Worm (Caenorhabditis elegans) whole organism, young adult: ENCODE data around the gene swm-1.

Experiments used
- F33H1.4 ChIP-seq: fragments of 200-800 bp; sonication (Bioruptor generic); IDR thresholded peaks from 2 replicates; pipeline ENCODE4 v1.3.6; 2022; ENCODE audit warnings: missing genetic modification reagents, missing genetic modification characterization, missing compliant biosample characterization
- ama-1 ChIP-seq, 3 experiments: fragments of 150-350 bp in 1 of 3; sonication (generic microtip) in 2 of 3; optimal IDR thresholded peaks; 2 replicates each; lab custom pipeline; 2014 to 2018; ENCODE audit warnings: missing biosample characterization in 2 of 3, missing genetic modification characterization in 2 of 3, missing genetic modification reagents in 2 of 3
- egl-44 ChIP-seq: fragments of 200-800 bp; sonication (Bioruptor generic); IDR thresholded peaks from 2 replicates; pipeline ENCODE4 v1.3.6; 2022; ENCODE audit warnings: missing genetic modification reagents, missing genetic modification characterization, missing compliant biosample characterization
- let-607 ChIP-seq, 2 experiments: fragments of 200-800 bp in 1 of 2; sonication (Bioruptor generic) in 1 of 2; sonication (generic microtip) in 1 of 2; optimal IDR thresholded peaks; 2 replicates each; lab custom pipeline; 2016 to 2018; ENCODE audit warnings: mild to moderate bottlenecking in 2 of 2, missing compliant biosample characterization in 2 of 2, missing genetic modification characterization in 2 of 2, moderate library complexity in 2 of 2, missing genotype in 1 of 2
- nhr-120 ChIP-seq: fragments of 200-800 bp; sonication (Bioruptor generic); IDR thresholded peaks from 2 replicates; pipeline ENCODE4 v1.3.6; 2022; ENCODE audit warnings: missing genetic modification characterization, missing compliant biosample characterization
- pha-4 ChIP-seq: fragments of 150-350 bp; sonication (generic microtip); optimal IDR thresholded peaks from 2 replicates; lab custom pipeline; 2014; ENCODE audit warnings: missing biosample characterization, missing genetic modification reagents, missing genetic modification characterization
- sea-2 ChIP-seq: fragments of 200-800 bp; sonication (Bioruptor generic); IDR thresholded peaks from 2 replicates; pipeline ENCODE4 v1.3.6; 2022; ENCODE audit warnings: missing genetic modification characterization, missing compliant biosample characterization
- snpc-3.4 ChIP-seq: sonication (generic microtip); optimal IDR thresholded peaks from 2 replicates; lab custom pipeline; 2017; ENCODE audit warnings: missing genetic modification characterization, mild to moderate bottlenecking, missing compliant biosample characterization, antibody characterized with exemption, moderate library complexity, missing genotype, missing genetic modification reagents
- snpc-4 ChIP-seq, 5 experiments: fragments of 150-350 bp in 1 of 5; sonication (generic microtip) in 4 of 5; optimal IDR thresholded peaks; 2 replicates each; lab custom pipeline; 2014 to 2018; ENCODE audit warnings: missing genetic modification characterization in 5 of 5, missing biosample characterization in 3 of 5, antibody characterized with exemption in 2 of 5, mild to moderate bottlenecking in 2 of 5, missing compliant biosample characterization in 2 of 5, missing genotype in 2 of 5, moderate library complexity in 2 of 5, missing genetic modification reagents in 1 of 5
- unc-62 ChIP-seq: fragments of 150-350 bp; optimal IDR thresholded peaks from 2 replicates; lab custom pipeline; 2014; ENCODE audit warnings: missing biosample characterization, missing genetic modification reagents, missing genetic modification characterization
- ztf-25 ChIP-seq: fragments of 200-800 bp; sonication (Bioruptor generic); IDR thresholded peaks from 2 replicates; pipeline ENCODE4 v1.3.6; 2022; ENCODE audit warnings: missing genetic modification reagents, missing genetic modification characterization, missing compliant biosample characterization

DNA sequence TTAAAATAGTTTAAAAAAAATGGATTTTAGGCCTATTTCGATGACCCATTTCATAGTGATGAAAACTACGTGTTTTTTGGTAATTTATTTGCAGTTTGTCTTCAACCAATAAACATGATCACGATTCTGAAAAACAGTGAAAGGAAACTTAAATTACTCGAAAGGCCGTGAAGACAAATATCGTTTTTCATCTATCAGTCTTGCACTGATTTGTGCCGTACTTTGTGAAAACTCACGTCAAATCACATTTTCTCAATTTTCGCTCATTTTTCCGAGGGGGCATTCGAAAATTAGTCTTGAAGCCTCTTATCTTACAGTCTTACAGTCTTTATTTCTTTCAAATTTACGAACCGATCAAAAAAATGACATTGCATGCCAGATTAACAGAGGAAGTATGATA, 4.0 kb upstream of the swm-1 start, which contains the start of gene C25E10.11:
- no peak for TF ChIP-seq snpc-3.4 (tag; lab: Kevin White, UChicago)
- TF ChIP-seq egl-44 (GFP tag; lab: Robert Waterston, UW), result no peak
- no peak for TF ChIP-seq snpc-4 (GFP tag; optimal IDR thresholded peaks at IDR 0.05; lab: Kevin White, UChicago)
- no peak for TF ChIP-seq snpc-4 (tag; optimal IDR thresholded peaks at IDR 0.05; lab: Kevin White, UChicago)
- TF ChIP-seq unc-62 (GFP tag; lab: Kevin White, UChicago), result no peak
- no peak for TF ChIP-seq ama-1 (optimal IDR thresholded peaks at IDR 0.05; lab: Kevin White, UChicago)
- no peak for TF ChIP-seq ama-1 (GFP tag; optimal IDR thresholded peaks at IDR 0.05; lab: Kevin White, UChicago)
- no peak for TF ChIP-seq pha-4
- no peak for TF ChIP-seq sea-2 (GFP tag; lab: Robert Waterston, UW)
- TF ChIP-seq F33H1.4 (GFP tag; lab: Robert Waterston, UW), result no peak
- TF ChIP-seq ztf-25 (GFP tag; lab: Robert Waterston, UW), result no peak
- no peak for TF ChIP-seq nhr-120 (GFP tag; lab: Robert Waterston, UW)
- TF ChIP-seq let-607 (tag; optimal IDR thresholded peaks at IDR 0.05; lab: Kevin White, UChicago), result no peak
